Fruit fly (Drosophila melanogaster) whole organism: ENCODE measurements around the gene Spn88Eb.

Source experiments
- CG8478 ChIP-seq: fragments of >200 bp; optimal IDR thresholded peaks from 2 replicates; lab custom pipeline; 2018; ENCODE audit warnings: inconsistent platforms
- EcR ChIP-seq, 2 experiments: fragments of >200 bp; optimal IDR thresholded peaks; 2 replicates each; lab custom pipeline; 2017; ENCODE audit warnings: missing biosample characterization in 2 of 2, missing genetic modification characterization in 2 of 2, missing genetic modification reagents in 2 of 2

dm6 chr3R:15225279-15225730 is 16.7 kb upstream of the Spn88Eb start, which contains the start of the genes CG31344 and Caf1-55:
- no peak for TF ChIP-seq EcR (GFP tag; optimal IDR thresholded peaks at IDR 0.05; lab: Kevin White, UChicago)
- no peak for TF ChIP-seq CG8478 (lab: Kevin White, UChicago)
